3 fruit fly cellular contexts compared by ENCODE assay signal in the genomic region with DNA sequence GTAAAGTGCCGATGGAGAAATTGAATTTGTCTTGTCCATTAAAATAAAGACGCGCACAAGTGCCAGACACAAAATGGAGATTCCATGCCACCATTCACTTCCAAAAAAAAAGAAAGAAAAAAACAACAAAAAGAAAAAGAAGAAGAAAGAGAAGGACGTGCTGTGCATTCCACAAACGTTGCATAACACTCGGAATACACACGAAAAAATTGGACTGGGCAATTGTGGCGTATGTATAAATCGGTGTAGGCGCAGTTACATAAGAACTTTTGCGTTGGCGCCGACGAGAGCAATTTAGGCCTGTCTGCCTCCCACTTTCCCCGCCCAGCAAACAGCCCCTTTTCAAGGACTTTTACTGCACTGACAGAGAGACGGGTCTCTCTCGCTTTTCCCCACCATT.
A peak's percentile ranks its signal among the peaks of the same experiment; 100 is the strongest.
TF ChIP-seq lines count a peak whose summit lies in the region.

No protein-coding gene starts in this region.

- TF ChIP-seq CTCF in whole organism, embryonic (GFP tag; optimal IDR thresholded peaks at IDR 0.05; lab: Kevin White, UChicago) = no peak

TF ChIP-seq in whole organism, embryonic, 481 proteins besides CTCF, POLR2A, EP300 and RAD21 (continues in another document):
- no peak for TF ChIP-seq CG15011 (GFP tag; optimal IDR thresholded peaks at IDR 0.05; lab: Kevin White, UChicago)
- no peak for TF ChIP-seq CG4854 (GFP tag; optimal IDR thresholded peaks at IDR 0.05; lab: Kevin White, UChicago)
- TF ChIP-seq Trl (optimal IDR thresholded peaks at IDR 0.05; lab: Kevin White, UChicago) = peak in 1 of 2 experiments; percentile 2
- TF ChIP-seq Trl (GFP tag; optimal IDR thresholded peaks at IDR 0.05; lab: Kevin White, UChicago) = no peak
- 0 out of 4 replicates have a peak, but pooled peaks have one; percentile 6 for TF ChIP-seq chinmo (GFP tag; IDR thresholded peaks at IDR 0.05; lab: Robert Waterston, UW; ENCODE audit: partially characterized antibody)
- TF ChIP-seq p53 (GFP tag; optimal IDR thresholded peaks at IDR 0.05; lab: Kevin White, UChicago) = no peak
- TF ChIP-seq ken (GFP tag; IDR thresholded peaks at IDR 0.05; lab: Robert Waterston, UW) = no peak
- no peak for TF ChIP-seq yki (optimal IDR thresholded peaks at IDR 0.05; lab: Kevin White, UChicago)
- TF ChIP-seq odd (GFP tag; optimal IDR thresholded peaks at IDR 0.05; lab: Kevin White, UChicago) = no peak
- TF ChIP-seq CG15269 (tag; optimal IDR thresholded peaks at IDR 0.05; lab: Kevin White, UChicago) = no peak
- no peak for TF ChIP-seq crc (GFP tag; optimal IDR thresholded peaks at IDR 0.05; lab: Kevin White, UChicago)
- no peak for TF ChIP-seq dan (GFP tag; IDR thresholded peaks at IDR 0.05; lab: Robert Waterston, UW)
- peak in 1 of 2 experiments; percentile 95 for TF ChIP-seq Pdp1 (GFP tag; optimal IDR thresholded peaks at IDR 0.05; lab: Kevin White, UChicago)
- TF ChIP-seq Sry-δ (GFP tag; optimal IDR thresholded peaks at IDR 0.05; lab: Kevin White, UChicago) = no peak
- TF ChIP-seq CG12104 (GFP tag; optimal IDR thresholded peaks at IDR 0.05; lab: Kevin White, UChicago) = no peak
- TF ChIP-seq CG11456 (GFP tag; IDR thresholded peaks at IDR 0.05; lab: Robert Waterston, UW) = no peak
- TF ChIP-seq CG4730 (GFP tag; IDR thresholded peaks at IDR 0.05; lab: Robert Waterston, UW) = no peak
- no peak for TF ChIP-seq CG12236 (GFP tag; optimal IDR thresholded peaks at IDR 0.05; lab: Kevin White, UChicago)
- TF ChIP-seq CG9797 (GFP tag; optimal IDR thresholded peaks at IDR 0.05; lab: Kevin White, UChicago) = no peak
- no peak for TF ChIP-seq Blimp-1 (GFP tag; optimal IDR thresholded peaks at IDR 0.05; lab: Kevin White, UChicago)
- TF ChIP-seq NC2β (GFP tag; optimal IDR thresholded peaks at IDR 0.05; lab: Kevin White, UChicago) = no peak
- TF ChIP-seq CG3065 (GFP tag; optimal IDR thresholded peaks at IDR 0.05; lab: Kevin White, UChicago) = no peak
- no peak for TF ChIP-seq CG16863 (GFP tag; optimal IDR thresholded peaks at IDR 0.05; lab: Kevin White, UChicago)
- no peak for TF ChIP-seq tin (GFP tag; optimal IDR thresholded peaks at IDR 0.05; lab: Kevin White, UChicago)
- no peak for TF ChIP-seq knrl (GFP tag; IDR thresholded peaks at IDR 0.05; lab: Robert Waterston, UW; ENCODE audit: partially characterized antibody)
- no peak for TF ChIP-seq gt (GFP tag; IDR thresholded peaks at IDR 0.05; lab: Robert Waterston, UW)
- no peak for TF ChIP-seq CG31365 (tag; optimal IDR thresholded peaks at IDR 0.05; lab: Kevin White, UChicago)
- no peak for TF ChIP-seq pros (GFP tag; optimal IDR thresholded peaks at IDR 0.05; lab: Kevin White, UChicago)
- peak; percentile 57 for TF ChIP-seq crol (GFP tag; IDR thresholded peaks at IDR 0.05; lab: Robert Waterston, UW)
- no peak for TF ChIP-seq her (GFP tag; optimal IDR thresholded peaks at IDR 0.05; lab: Kevin White, UChicago)

TF ChIP-seq in whole organism, prepupa, 60 proteins besides CTCF, POLR2A, EP300 and RAD21:
- TF ChIP-seq Ets96B (tag; optimal IDR thresholded peaks at IDR 0.05; lab: Kevin White, UChicago) (no peak), vri (GFP tag; optimal IDR thresholded peaks at IDR 0.05; lab: Kevin White, UChicago) (peak; percentile 58), CG9139 (GFP tag; optimal IDR thresholded peaks at IDR 0.05; lab: Kevin White, UChicago) (no peak), fd85E (GFP tag; optimal IDR thresholded peaks at IDR 0.05; lab: Kevin White, UChicago) (no peak), CG6808 (GFP tag; optimal IDR thresholded peaks at IDR 0.05; lab: Kevin White, UChicago) (no peak), CG8632 (GFP tag; optimal IDR thresholded peaks at IDR 0.05; lab: Kevin White, UChicago) (no peak), Sox102F (GFP tag; optimal IDR thresholded peaks at IDR 0.05; lab: Kevin White, UChicago) (no peak), CG6163 (GFP tag; IDR thresholded peaks at IDR 0.05; lab: Robert Waterston, UW) (0 out of 3 replicates have a peak, but pooled peaks have one; percentile 7), acj6 (GFP tag; optimal IDR thresholded peaks at IDR 0.05; lab: Kevin White, UChicago) (no peak)

TF ChIP-seq in whole organism, pupa, 21 proteins besides CTCF, POLR2A, EP300 and RAD21:
- no peak for TF ChIP-seq fd96Ca (GFP tag; IDR thresholded peaks at IDR 0.05; lab: Robert Waterston, UW)
- no peak for TF ChIP-seq CG32121 (GFP tag; IDR thresholded peaks at IDR 0.05; lab: Robert Waterston, UW)
- TF ChIP-seq CG4496 (GFP tag; IDR thresholded peaks at IDR 0.05; lab: Robert Waterston, UW) = no peak
- TF ChIP-seq CG13204 (GFP tag; optimal IDR thresholded peaks at IDR 0.05; lab: Kevin White, UChicago) = peak; percentile 17
